In genomic region chr3L:1746338-1747199, dm6 we compare ENCODE assay signal across 1 fruit fly cellular context.
A peak's percentile ranks its signal among the peaks of the same experiment; 100 is the strongest.
TF ChIP-seq lines count a peak whose summit lies in the region.

CG13921 (plus strand) TSS chr3L:1746907.

TF ChIP-seq in whole organism, embryonic, 481 proteins besides CTCF, POLR2A, EP300 and RAD21 (continued from another document):
- peak; percentile 97 for TF ChIP-seq CG14441 (GFP tag; IDR thresholded peaks at IDR 0.05; lab: Robert Waterston, UW)
- TF ChIP-seq gcm (GFP tag; optimal IDR thresholded peaks at IDR 0.05; lab: Kevin White, UChicago) = peak; percentile 98
- peak; percentile 99 for TF ChIP-seq Dbx (GFP tag; IDR thresholded peaks at IDR 0.05; lab: Robert Waterston, UW)
- peak; percentile 98 for TF ChIP-seq CG4360 (GFP tag; IDR thresholded peaks at IDR 0.05; lab: Robert Waterston, UW)
- peak; percentile 97 for TF ChIP-seq ab (GFP tag; optimal IDR thresholded peaks at IDR 0.05; lab: Kevin White, UChicago)
- TF ChIP-seq CG12391 (tag; optimal IDR thresholded peaks at IDR 0.05; lab: Kevin White, UChicago) = peak; percentile 99
- no peak for TF ChIP-seq CG34224 (GFP tag; IDR thresholded peaks at IDR 0.05; lab: Robert Waterston, UW; ENCODE audit: partially characterized antibody)
- peak; percentile 98 for TF ChIP-seq CG7987 (GFP tag; optimal IDR thresholded peaks at IDR 0.05; lab: Kevin White, UChicago)
- TF ChIP-seq run (tag; optimal IDR thresholded peaks at IDR 0.05; lab: Kevin White, UChicago) = peak; percentile 93
- TF ChIP-seq cas (GFP tag; IDR thresholded peaks at IDR 0.05; lab: Robert Waterston, UW) = peak; percentile 97
- peak; percentile 59 for TF ChIP-seq pfk (GFP tag; optimal IDR thresholded peaks at IDR 0.05; lab: Kevin White, UChicago)
- TF ChIP-seq CG4707 (GFP tag; optimal IDR thresholded peaks at IDR 0.05; lab: Kevin White, UChicago) = peak; percentile 93
- TF ChIP-seq gcm2 (GFP tag; optimal IDR thresholded peaks at IDR 0.05; lab: Kevin White, UChicago) = peak; percentile 98
- peak; percentile 99 for TF ChIP-seq CG32532 (GFP tag; IDR thresholded peaks at IDR 0.05; lab: Robert Waterston, UW)
- peak; percentile 99 for TF ChIP-seq CG34422 (GFP tag; IDR thresholded peaks at IDR 0.05; lab: Robert Waterston, UW)
- TF ChIP-seq CG2889 (GFP tag; IDR thresholded peaks at IDR 0.05; lab: Robert Waterston, UW) = peak; percentile 98
- TF ChIP-seq ATbp (GFP tag; optimal IDR thresholded peaks at IDR 0.05; lab: Kevin White, UChicago) = peak; percentile 99
- TF ChIP-seq Ets97D (GFP tag; optimal IDR thresholded peaks at IDR 0.05; lab: Kevin White, UChicago) = peak; percentile 95
- peak; percentile 100 for TF ChIP-seq Antp (GFP tag; optimal IDR thresholded peaks at IDR 0.05; lab: Kevin White, UChicago)
- peak; percentile 98 for TF ChIP-seq CG15011 (GFP tag; optimal IDR thresholded peaks at IDR 0.05; lab: Kevin White, UChicago)
- peak; percentile 99 to 100 for TF ChIP-seq Pdp1 (GFP tag; optimal IDR thresholded peaks at IDR 0.05; lab: Kevin White, UChicago)
- peak; percentile 99 for TF ChIP-seq Chrac-16 (GFP tag; optimal IDR thresholded peaks at IDR 0.05; lab: Kevin White, UChicago)
- peak; percentile 97 for TF ChIP-seq Vsx1 (GFP tag; optimal IDR thresholded peaks at IDR 0.05; lab: Kevin White, UChicago)
- no peak for TF ChIP-seq bbx (GFP tag; IDR thresholded peaks at IDR 0.05; lab: Robert Waterston, UW; ENCODE audit: partially characterized antibody)
- peak; percentile 100 for TF ChIP-seq CG4424 (GFP tag; optimal IDR thresholded peaks at IDR 0.05; lab: Kevin White, UChicago)
- TF ChIP-seq inv (GFP tag; IDR thresholded peaks at IDR 0.05; lab: Robert Waterston, UW; ENCODE audit: partially characterized antibody) = no peak
- peak; percentile 86 for TF ChIP-seq Deaf1 (tag; optimal IDR thresholded peaks at IDR 0.05; lab: Kevin White, UChicago)
- TF ChIP-seq Mes4 (GFP tag; optimal IDR thresholded peaks at IDR 0.05; lab: Kevin White, UChicago) = peak; percentile 98
- peak; percentile 86 for TF ChIP-seq cg (GFP tag; optimal IDR thresholded peaks at IDR 0.05; lab: Kevin White, UChicago)
- TF ChIP-seq CG17568 (GFP tag; optimal IDR thresholded peaks at IDR 0.05; lab: Kevin White, UChicago) = no peak
- TF ChIP-seq salm (tag; optimal IDR thresholded peaks at IDR 0.05; lab: Kevin White, UChicago) = peak; percentile 97
- peak; percentile 100 for TF ChIP-seq Six4 (GFP tag; optimal IDR thresholded peaks at IDR 0.05; lab: Kevin White, UChicago)
- TF ChIP-seq bowl (GFP tag; IDR thresholded peaks at IDR 0.05; lab: Robert Waterston, UW) = peak; percentile 96
